Fruit fly (Drosophila melanogaster): Measurements from ENCODE around the gene Zip99C.

The Zip99C gene

dm6 chr3R:29868676-29869349 is at the start of gene Zip99C (continued):
- TF ChIP-seq Hmx (GFP tag; optimal IDR thresholded peaks at IDR 0.05) (no peak), chm (GFP tag; IDR thresholded peaks at IDR 0.05) (no peak), pita (GFP tag; optimal IDR thresholded peaks at IDR 0.05) (peak; percentile 92), ase (GFP tag; IDR thresholded peaks at IDR 0.05) (no peak), unc-4 (GFP tag; IDR thresholded peaks at IDR 0.05; ENCODE audit: partially characterized antibody) (peak; percentile 82), bowl (GFP tag; IDR thresholded peaks at IDR 0.05) (no peak), CG12155 (GFP tag; optimal IDR thresholded peaks at IDR 0.05) (peak; percentile 80), odd (GFP tag; optimal IDR thresholded peaks at IDR 0.05) (no peak), vnd (GFP tag; IDR thresholded peaks at IDR 0.05; ENCODE audit: partially characterized antibody) (peak; percentile 88), lilli (GFP tag; optimal IDR thresholded peaks at IDR 0.05) (peak; percentile 66), HHEX (GFP tag; optimal IDR thresholded peaks at IDR 0.05) (no peak), Ada2b (GFP tag; IDR thresholded peaks at IDR 0.05) (peak; percentile 41; the same call in 1 of the 2 replicates), Hsf (GFP tag; optimal IDR thresholded peaks at IDR 0.05) (peak; percentile 16), CG5245 (GFP tag; optimal IDR thresholded peaks at IDR 0.05) (no peak), slou (GFP tag; optimal IDR thresholded peaks at IDR 0.05) (peak; percentile 17), CG10543 (GFP tag; optimal IDR thresholded peaks at IDR 0.05) (peak; percentile 34), Dll (GFP tag; IDR thresholded peaks at IDR 0.05; ENCODE audit: partially characterized antibody) (peak; percentile 98), CG17912 (GFP tag; optimal IDR thresholded peaks at IDR 0.05) (no peak), dati (GFP tag; IDR thresholded peaks at IDR 0.05) (no peak), Atf3 (GFP tag; optimal IDR thresholded peaks at IDR 0.05) (no peak), sisA (GFP tag; IDR thresholded peaks at IDR 0.05) (no peak; the same call in 1 of the 2 replicates), MTF-1 (GFP tag; optimal IDR thresholded peaks at IDR 0.05; ENCODE audit: borderline replicate concordance) (peak; percentile 100), CG34422 (GFP tag; IDR thresholded peaks at IDR 0.05) (peak; percentile 46; the same call in 1 of the 3 replicates), sc (optimal IDR thresholded peaks at IDR 0.05) (no peak), sc (GFP tag; optimal IDR thresholded peaks at IDR 0.05) (no peak), CG6689 (GFP tag; IDR thresholded peaks at IDR 0.05) (no peak), gem (tag; optimal IDR thresholded peaks at IDR 0.05) (peak; percentile 53), CG12942 (GFP tag; optimal IDR thresholded peaks at IDR 0.05) (no peak), eve (GFP tag; optimal IDR thresholded peaks at IDR 0.05) (no peak), Oli (tag; optimal IDR thresholded peaks at IDR 0.05) (no peak), GATAe (GFP tag; conservative IDR thresholded peaks at IDR 0.05) (no peak; the same call in 1 of the 2 replicates), cad (GFP tag; optimal IDR thresholded peaks at IDR 0.05) (no peak), CG2678 (tag; optimal IDR thresholded peaks at IDR 0.05) (peak; percentile 55), Optix (GFP tag; IDR thresholded peaks at IDR 0.05) (no peak), CG1233 (GFP tag; optimal IDR thresholded peaks at IDR 0.05) (no peak), CG34376 (GFP tag; optimal IDR thresholded peaks at IDR 0.05) (no peak), da (GFP tag; optimal IDR thresholded peaks at IDR 0.05) (no peak), cg (GFP tag; optimal IDR thresholded peaks at IDR 0.05) (no peak), CG8944 (GFP tag; optimal IDR thresholded peaks at IDR 0.05) (no peak), nerfin-1 (tag; optimal IDR thresholded peaks at IDR 0.05) (no peak), CG13775 (GFP tag; optimal IDR thresholded peaks at IDR 0.05) (peak; percentile 50), Meics (GFP tag; optimal IDR thresholded peaks at IDR 0.05) (peak; percentile 21), CG7786 (GFP tag; optimal IDR thresholded peaks at IDR 0.05) (no peak), CG4404 (GFP tag; IDR thresholded peaks at IDR 0.05) (no peak), CTCF (GFP tag; optimal IDR thresholded peaks at IDR 0.05) (peak; percentile 63), CG10979 (tag; optimal IDR thresholded peaks at IDR 0.05) (no peak), CG4820 (GFP tag; optimal IDR thresholded peaks at IDR 0.05) (no peak), Oaz (GFP tag; IDR thresholded peaks at IDR 0.05) (no peak), dm (GFP tag; optimal IDR thresholded peaks at IDR 0.05) (no peak), CG9932 (GFP tag; IDR thresholded peaks at IDR 0.05) (peak; percentile 83), CG32772 (GFP tag; IDR thresholded peaks at IDR 0.05) (no peak), ham (GFP tag; IDR thresholded peaks at IDR 0.05) (no peak)

All from whole organism, embryonic.